Worm (Caenorhabditis elegans) whole organism, L1 larva: ENCODE data around the gene cyn-10.

Experiments used
- C34B4.2 ChIP-seq: sonication (generic microtip); optimal IDR thresholded peaks from 2 replicates; lab custom pipeline; 2017; ENCODE audit warnings: mild to moderate bottlenecking, missing genetic modification characterization, missing compliant biosample characterization
- aha-1 ChIP-seq: fragments of 150-350 bp; optimal IDR thresholded peaks from 2 replicates; lab custom pipeline; 2014; ENCODE audit warnings: missing biosample characterization, missing genetic modification characterization
- ama-1 ChIP-seq: fragments of 150-350 bp; optimal IDR thresholded peaks from 2 replicates; lab custom pipeline; 2014
- blmp-1 ChIP-seq: fragments of 150-350 bp; optimal IDR thresholded peaks from 2 replicates; lab custom pipeline; 2014; ENCODE audit warnings: missing biosample characterization, missing genetic modification characterization
- ceh-63 ChIP-seq: fragments of 200-800 bp; sonication (Bioruptor generic); optimal IDR thresholded peaks from 2 replicates; lab custom pipeline; 2018; ENCODE audit warnings: mild to moderate bottlenecking, missing genetic modification characterization, missing compliant biosample characterization
- ceh-90 ChIP-seq: sonication (generic microtip); optimal IDR thresholded peaks from 2 replicates; lab custom pipeline; 2016; ENCODE audit warnings: missing genetic modification characterization, missing compliant biosample characterization
- efl-1 ChIP-seq, 4 experiments: fragments of 150-350 bp; optimal IDR thresholded peaks in 3 of 4; peaks in 1 of 4; 1 replicate in 1 of 4; 2 replicates in 3 of 4; lab custom pipeline; 2014; ENCODE audit warnings: missing biosample characterization in 2 of 4, missing genetic modification characterization in 2 of 4, missing genetic modification reagents in 2 of 4
- elt-2 ChIP-seq: sonication (generic microtip); optimal IDR thresholded peaks from 2 replicates; lab custom pipeline; 2016; ENCODE audit warnings: missing genetic modification characterization, mild to moderate bottlenecking, inconsistent platforms, missing compliant biosample characterization, missing genetic modification reagents
- elt-3 ChIP-seq, 6 experiments: fragments of 150-350 bp in 1 of 6; sonication (generic microtip); optimal IDR thresholded peaks; 2 replicates each; lab custom pipeline; 2017 to 2018; ENCODE audit warnings: missing biosample characterization in 6 of 6, missing genetic modification characterization in 6 of 6, inconsistent platforms in 1 of 6
- fos-1 ChIP-seq: fragments of 150-350 bp; optimal IDR thresholded peaks from 2 replicates; lab custom pipeline; 2014; ENCODE audit warnings: missing biosample characterization, missing genetic modification characterization
- grh-1 ChIP-seq: fragments of 200-800 bp; sonication (Bioruptor generic); IDR thresholded peaks from 2 replicates; pipeline ENCODE4 v1.3.6; 2022; ENCODE audit warnings: missing genetic modification reagents, missing genetic modification characterization, missing compliant biosample characterization
- hlh-17 ChIP-seq: fragments of 200-800 bp; sonication (Bioruptor generic); optimal IDR thresholded peaks from 2 replicates; lab custom pipeline; 2018; ENCODE audit warnings: missing genetic modification characterization, mild to moderate bottlenecking, missing compliant biosample characterization, moderate library complexity, borderline replicate concordance
- jun-1 ChIP-seq: fragments of 150-350 bp; optimal IDR thresholded peaks from 2 replicates; lab custom pipeline; 2014; ENCODE audit warnings: missing biosample characterization, missing genetic modification reagents, missing genetic modification characterization
- lin-14 ChIP-seq: fragments of 200-800 bp; sonication (Bioruptor generic); optimal IDR thresholded peaks from 2 replicates; lab custom pipeline; 2018; ENCODE audit warnings: mild to moderate bottlenecking, missing genetic modification characterization, moderate library complexity, missing compliant biosample characterization
- lin-35 ChIP-seq, 2 experiments: fragments of 150-350 bp; optimal IDR thresholded peaks; 2 replicates each; lab custom pipeline; 2014; ENCODE audit warnings: missing biosample characterization in 2 of 2, missing genetic modification characterization in 2 of 2, missing genetic modification reagents in 2 of 2
- mab-9 ChIP-seq: fragments of 200-800 bp; sonication (Bioruptor generic); IDR thresholded peaks from 2 replicates; pipeline ENCODE4 v1.3.6; 2022; ENCODE audit warnings: missing genetic modification reagents, missing genetic modification characterization, missing compliant biosample characterization
- mep-1 ChIP-seq: fragments of 150-350 bp; optimal IDR thresholded peaks from 2 replicates; lab custom pipeline; 2014; ENCODE audit warnings: missing biosample characterization, missing genetic modification characterization
- nhr-20 ChIP-seq: sonication (generic microtip); optimal IDR thresholded peaks from 2 replicates; lab custom pipeline; 2016; ENCODE audit warnings: mild to moderate bottlenecking, missing genetic modification characterization, missing compliant biosample characterization
- nhr-71 ChIP-seq: sonication (generic microtip); optimal IDR thresholded peaks from 2 replicates; lab custom pipeline; 2016; ENCODE audit warnings: mild to moderate bottlenecking, missing genetic modification characterization, moderate library complexity, missing compliant biosample characterization
- nhr-77 ChIP-seq: fragments of 150-350 bp; optimal IDR thresholded peaks from 2 replicates; lab custom pipeline; 2014; ENCODE audit warnings: missing biosample characterization, missing genetic modification characterization
- nhr-85 ChIP-seq: sonication (generic microtip); peaks from one replicate; lab custom pipeline; 2016; ENCODE audit warnings: missing genetic modification characterization, inconsistent platforms, missing compliant biosample characterization
- pag-3 ChIP-seq: sonication (generic microtip); optimal IDR thresholded peaks from 2 replicates; lab custom pipeline; 2017; ENCODE audit warnings: missing genetic modification characterization, mild to moderate bottlenecking, missing compliant biosample characterization, antibody characterized with exemption, borderline replicate concordance; ENCODE audit not compliant: insufficient read depth
- pax-3 ChIP-seq: fragments of 200-800 bp; sonication (Bioruptor generic); optimal IDR thresholded peaks from 2 replicates; lab custom pipeline; 2018; ENCODE audit warnings: mild to moderate bottlenecking, missing genetic modification characterization, moderate library complexity, missing compliant biosample characterization
- pqm-1 ChIP-seq: sonication (generic microtip); optimal IDR thresholded peaks from 3 replicates; lab custom pipeline; 2017; ENCODE audit warnings: missing biosample characterization, missing genetic modification characterization
- skn-1 ChIP-seq: fragments of 150-350 bp; optimal IDR thresholded peaks from 2 replicates; lab custom pipeline; 2014; ENCODE audit warnings: missing biosample characterization, missing genetic modification characterization
- snpc-4 ChIP-seq: fragments of 150-350 bp; optimal IDR thresholded peaks from 2 replicates; lab custom pipeline; 2014; ENCODE audit warnings: missing biosample characterization, missing genetic modification characterization
- sptf-1 ChIP-seq: fragments of 150-350 bp; optimal IDR thresholded peaks from 2 replicates; lab custom pipeline; 2014; ENCODE audit warnings: missing biosample characterization, missing genetic modification characterization
- vab-15 ChIP-seq: sonication (generic microtip); optimal IDR thresholded peaks from 2 replicates; lab custom pipeline; 2017; ENCODE audit warnings: missing genotype, mild to moderate bottlenecking, missing genetic modification characterization, missing compliant biosample characterization
- xbp-1 ChIP-seq: sonication (generic microtip); optimal IDR thresholded peaks from 2 replicates; lab custom pipeline; 2016; ENCODE audit warnings: missing genetic modification characterization, missing compliant biosample characterization
- zip-4 ChIP-seq: fragments of 200-800 bp; sonication (Bioruptor generic); optimal IDR thresholded peaks from 2 replicates; lab custom pipeline; 2018; ENCODE audit warnings: mild to moderate bottlenecking, missing genetic modification characterization, moderate library complexity, missing compliant biosample characterization
- ztf-11 ChIP-seq, 2 experiments: sonication (generic microtip); optimal IDR thresholded peaks; 2 replicates each; lab custom pipeline; 2016 to 2017; ENCODE audit warnings: missing genetic modification characterization in 2 of 2, missing biosample characterization in 1 of 2, missing compliant biosample characterization in 1 of 2
- ztf-4 ChIP-seq: fragments of 150-350 bp; optimal IDR thresholded peaks from 2 replicates; lab custom pipeline; 2014; ENCODE audit warnings: missing biosample characterization, missing genetic modification characterization

The cyn-10 gene

DNA sequence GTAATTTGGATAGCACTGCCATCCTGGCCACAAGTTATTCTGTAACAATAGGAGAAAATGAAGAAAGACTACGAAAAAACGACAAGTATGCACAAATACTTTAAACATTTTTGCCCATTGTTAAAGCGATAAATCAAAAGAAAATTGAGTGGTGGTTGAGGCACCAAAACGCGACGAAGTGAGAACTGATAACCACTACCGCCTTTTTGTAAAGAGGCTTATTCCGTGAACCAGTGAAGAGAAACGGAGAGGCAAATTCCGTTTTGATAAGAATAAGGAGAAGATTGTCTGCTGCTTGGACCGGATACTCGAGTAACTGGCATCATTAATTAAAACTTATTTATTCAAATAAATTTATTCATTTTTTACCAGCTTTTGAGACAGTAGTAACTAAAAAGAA lies 29.4 kb downstream of the cyn-10 start, which contains the start of gene pmp-1:
pmp-1 (minus strand) TSS at position 39 of the 400 bp plus-strand sequence.
- no peak for TF ChIP-seq efl-1 (optimal IDR thresholded peaks at IDR 0.05; lab: Kevin White, UChicago)
- peak in 1 of 2 experiments; percentile 68 for TF ChIP-seq efl-1 (GFP tag; optimal IDR thresholded peaks at IDR 0.05 in 1 of 2; lab: Kevin White, UChicago)
- TF ChIP-seq elt-2 = peak; percentile 69
- peak; percentile 58 for TF ChIP-seq pqm-1 (tag; lab: Kevin White, UChicago)
- no peak for TF ChIP-seq blmp-1
- TF ChIP-seq snpc-4 (tag; lab: Kevin White, UChicago) = no peak

DNA sequence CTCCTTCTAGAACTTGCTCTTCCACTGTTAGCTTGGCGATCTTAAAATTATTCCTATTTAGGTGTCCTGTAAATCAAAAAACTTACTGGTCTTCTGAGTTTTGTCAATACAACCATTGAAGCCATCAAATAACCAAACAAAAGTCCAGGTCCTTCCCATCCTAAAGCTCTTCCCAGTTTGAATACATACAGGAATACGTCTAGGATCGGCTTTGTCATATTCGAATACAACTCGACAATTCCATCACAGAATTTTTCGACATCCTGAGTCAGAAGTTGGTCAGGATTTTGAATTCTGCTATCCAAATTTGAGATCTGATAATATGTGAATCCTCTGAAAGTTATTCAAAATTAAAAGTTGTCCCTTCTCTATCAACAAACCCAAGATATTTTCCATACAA lies 30.8 kb downstream of the cyn-10 start:
- no peak for TF ChIP-seq nhr-71 (tag; lab: Kevin White, UChicago)
- TF ChIP-seq efl-1 (optimal IDR thresholded peaks at IDR 0.05; lab: Kevin White, UChicago) = no peak
- peak in 1 of 2 experiments; percentile 85 for TF ChIP-seq efl-1 (GFP tag; optimal IDR thresholded peaks at IDR 0.05 in 1 of 2; lab: Kevin White, UChicago)
- TF ChIP-seq, all 84 proteins: peak for 1

DNA sequence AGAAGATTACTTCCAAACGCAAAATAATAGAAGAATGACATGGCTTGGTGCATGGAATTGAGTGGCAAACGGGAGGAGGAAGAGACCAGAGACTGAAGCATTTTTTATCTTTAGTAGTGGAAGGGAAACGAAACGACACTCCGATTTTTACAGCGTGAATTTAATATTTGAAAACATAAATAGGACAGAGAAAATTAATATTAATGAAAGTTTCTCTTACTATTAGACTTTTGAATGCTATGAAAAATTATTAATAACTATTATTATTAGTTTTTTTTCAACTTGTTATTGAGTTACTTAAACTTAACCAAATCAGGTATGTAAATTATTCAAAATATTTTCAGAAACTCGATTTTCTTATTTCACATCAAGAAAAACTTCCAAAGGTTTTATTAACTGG lies 33.1 kb downstream of the cyn-10 start, which contains the start of gene C44B7.7:
C44B7.7 (minus strand) TSS at position 101 of the 400 bp plus-strand sequence.
- TF ChIP-seq xbp-1 (tag; lab: Kevin White, UChicago) (no peak), ceh-63 (GFP tag; lab: Kevin White, UChicago) (no peak), C34B4.2 (no peak), lin-35 (GFP tag; optimal IDR thresholded peaks at IDR 0.05; lab: Kevin White, UChicago) (no peak)

DNA sequence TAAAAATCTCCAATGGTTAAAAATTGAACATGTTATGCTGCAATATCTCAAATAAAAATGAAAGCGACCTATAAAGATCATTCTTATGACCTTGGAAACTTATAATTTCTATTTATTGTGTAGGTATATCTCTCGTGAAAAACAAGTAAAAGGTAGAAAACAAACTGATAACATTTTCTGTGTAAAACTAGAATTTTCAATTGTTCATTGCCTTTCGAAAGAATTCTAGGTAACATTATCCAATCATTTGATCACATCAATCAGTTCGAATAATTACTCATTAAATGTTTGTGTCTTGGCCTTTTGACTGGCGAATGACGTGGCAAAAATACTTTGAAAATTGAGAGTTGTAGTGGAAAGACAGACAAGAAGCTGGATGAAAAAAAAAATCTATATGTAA lies 35.3 kb downstream of the cyn-10 start:
- no peak for TF ChIP-seq mab-9 (GFP tag; lab: Robert Waterston, UW)
- TF ChIP-seq jun-1 (tag; lab: Kevin White, UChicago) = no peak
- TF ChIP-seq nhr-85 = peak; percentile 78
- TF ChIP-seq nhr-20 = peak; percentile 14
- no peak for TF ChIP-seq efl-1 (optimal IDR thresholded peaks at IDR 0.05; lab: Kevin White, UChicago)
- no peak for TF ChIP-seq efl-1 (GFP tag; optimal IDR thresholded peaks at IDR 0.05 in 1 of 2; lab: Kevin White, UChicago)
- TF ChIP-seq nhr-77 (tag; lab: Kevin White, UChicago) = no peak
- no peak for TF ChIP-seq ceh-90 (tag; lab: Kevin White, UChicago)
- peak; percentile 22 for TF ChIP-seq nhr-71 (tag; lab: Kevin White, UChicago)
- TF ChIP-seq skn-1 (tag; lab: Kevin White, UChicago) = no peak
- TF ChIP-seq blmp-1 = peak; percentile 37
- no peak for TF ChIP-seq pax-3
- TF ChIP-seq ama-1 (lab: Kevin White, UChicago) = no peak
- TF ChIP-seq ztf-11 (tag; optimal IDR thresholded peaks at IDR 0.05; lab: Kevin White, UChicago) = no peak
- no peak for TF ChIP-seq ztf-4 (tag; lab: Kevin White, UChicago)
- no peak for TF ChIP-seq xbp-1 (tag; lab: Kevin White, UChicago)
- no peak for TF ChIP-seq mep-1
- TF ChIP-seq lin-14 (GFP tag; lab: Kevin White, UChicago) = peak; percentile 29
- TF ChIP-seq elt-3 (tag; optimal IDR thresholded peaks at IDR 0.05; lab: Kevin White, UChicago) = peak in 1 of 6 experiments; percentile 55
- peak; percentile 35; the same call in 1 of the 2 replicates for TF ChIP-seq grh-1
- peak; percentile 62 for TF ChIP-seq vab-15 (tag; lab: Kevin White, UChicago)

DNA sequence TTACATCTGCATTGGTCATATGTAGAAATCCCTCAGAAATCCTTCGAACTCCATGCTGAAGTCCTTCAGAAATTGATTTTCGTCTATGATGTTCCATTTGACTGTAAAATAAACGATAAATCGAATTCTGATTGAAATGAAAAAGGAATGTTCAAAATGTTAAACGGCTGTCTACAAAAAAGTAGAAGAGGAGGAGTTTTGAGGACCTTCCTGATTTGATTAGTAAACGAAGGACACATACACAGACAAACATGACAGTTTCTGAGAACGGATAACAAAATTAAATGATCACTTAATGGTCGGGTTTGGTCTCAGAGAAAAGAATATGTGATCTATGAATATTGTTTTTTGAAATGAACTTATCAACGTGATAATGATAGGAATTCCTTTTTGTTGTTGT lies 36.2 kb downstream of the cyn-10 start, which contains the start of gene slc-36.5:
slc-36.5 (minus strand) TSS at position 101 of the 400 bp plus-strand sequence.
- no peak for TF ChIP-seq efl-1 (optimal IDR thresholded peaks at IDR 0.05; lab: Kevin White, UChicago)
- no peak for TF ChIP-seq efl-1 (GFP tag; optimal IDR thresholded peaks at IDR 0.05 in 1 of 2; lab: Kevin White, UChicago)
- TF ChIP-seq sptf-1 = no peak
- peak; percentile 13 for TF ChIP-seq lin-14 (GFP tag; lab: Kevin White, UChicago)
- TF ChIP-seq hlh-17 (GFP tag; lab: Kevin White, UChicago) = no peak
- TF ChIP-seq fos-1 = no peak
- peak in 1 of 6 experiments; percentile 53 for TF ChIP-seq elt-3 (tag; optimal IDR thresholded peaks at IDR 0.05; lab: Kevin White, UChicago)
- no peak for TF ChIP-seq elt-2
- TF ChIP-seq aha-1 (tag; lab: Kevin White, UChicago) = no peak
- no peak for TF ChIP-seq zip-4
- TF ChIP-seq pag-3 = no peak
